Worm (Caenorhabditis elegans) whole organism, L4 larva: ENCODE measurements around the gene acr-3.

Experiments
- F10B5.3 ChIP-seq: sonication (generic microtip); optimal IDR thresholded peaks from 2 replicates; lab custom pipeline; 2016; ENCODE audit warnings: mild to moderate bottlenecking, missing genetic modification characterization, missing compliant biosample characterization
- T26A8.4 ChIP-seq: fragments of 200-800 bp; sonication (Bioruptor generic); IDR thresholded peaks from 2 replicates; pipeline ENCODE4 v1.3.6; 2022; ENCODE audit warnings: missing genetic modification characterization, missing compliant biosample characterization
- ZK337.2 ChIP-seq: fragments of 200-800 bp; sonication (Bioruptor generic); IDR thresholded peaks from 2 replicates; pipeline ENCODE4 v1.3.6; 2022; ENCODE audit warnings: missing genetic modification reagents, missing genetic modification characterization, missing compliant biosample characterization
- aha-1 ChIP-seq: fragments of 150-350 bp; peaks from one replicate; lab custom pipeline; 2014; ENCODE audit warnings: missing biosample characterization, missing genetic modification characterization
- ama-1 ChIP-seq: fragments of 150-350 bp; optimal IDR thresholded peaks from 2 replicates; lab custom pipeline; 2014; ENCODE audit warnings: inconsistent platforms, mixed read lengths
- ceh-20 ChIP-seq: fragments of 200-800 bp; sonication (Bioruptor generic); IDR thresholded peaks from 2 replicates; pipeline ENCODE4 v1.3.6; 2022; ENCODE audit warnings: missing genetic modification reagents, missing genetic modification characterization, missing compliant biosample characterization
- ceh-44 ChIP-seq: fragments of 200-800 bp; sonication (Bioruptor generic); IDR thresholded peaks from 2 replicates; pipeline ENCODE4 v1.3.6; 2022; ENCODE audit warnings: missing genetic modification reagents, missing genetic modification characterization, missing compliant biosample characterization
- ceh-82 ChIP-seq: sonication (generic microtip); optimal IDR thresholded peaks from 2 replicates; lab custom pipeline; 2017; ENCODE audit warnings: missing biosample characterization, missing genetic modification characterization
- ces-1 ChIP-seq: fragments of 150-350 bp; sonication (generic microtip); optimal IDR thresholded peaks from 4 replicates; lab custom pipeline; 2014; ENCODE audit warnings: missing biosample characterization, missing genetic modification reagents, missing genetic modification characterization
- ctbp-1 ChIP-seq: fragments of 200-800 bp; sonication (Bioruptor generic); IDR thresholded peaks from 2 replicates; pipeline ENCODE4 v1.3.6; 2022; ENCODE audit warnings: missing genetic modification reagents, missing genetic modification characterization, missing compliant biosample characterization
- daf-16 ChIP-seq, 3 experiments: sonication (generic microtip); optimal IDR thresholded peaks; 2 replicates each; lab custom pipeline; 2016 to 2017; ENCODE audit warnings: missing genetic modification characterization in 3 of 3, missing genetic modification reagents in 3 of 3, mild to moderate bottlenecking in 2 of 3, missing compliant biosample characterization in 2 of 3, missing biosample characterization in 1 of 3, moderate library complexity in 1 of 3
- dmd-6 ChIP-seq: fragments of 200-800 bp; sonication (Bioruptor generic); IDR thresholded peaks from 2 replicates; pipeline ENCODE4 v1.3.6; 2022; ENCODE audit warnings: missing genetic modification reagents, missing genetic modification characterization, missing compliant biosample characterization
- dve-1 ChIP-seq: sonication (generic microtip); optimal IDR thresholded peaks from 2 replicates; lab custom pipeline; 2017; ENCODE audit warnings: antibody characterized with exemption, mild to moderate bottlenecking, missing genetic modification characterization, missing compliant biosample characterization; ENCODE audit not compliant: insufficient read depth
- fkh-10 ChIP-seq: fragments of 150-350 bp; optimal IDR thresholded peaks from 2 replicates; lab custom pipeline; 2014; ENCODE audit warnings: missing biosample characterization, missing genetic modification reagents, missing genetic modification characterization
- gei-8 ChIP-seq: fragments of 200-800 bp; sonication (Bioruptor generic); optimal IDR thresholded peaks from 2 replicates; lab custom pipeline; 2018; ENCODE audit warnings: mild to moderate bottlenecking, missing genetic modification characterization, missing compliant biosample characterization
- hlh-11 ChIP-seq: fragments of 200-800 bp; sonication (Bioruptor generic); optimal IDR thresholded peaks from 2 replicates; lab custom pipeline; 2018; ENCODE audit warnings: mild to moderate bottlenecking, missing genetic modification characterization, missing compliant biosample characterization
- hlh-30 ChIP-seq: sonication (generic microtip); optimal IDR thresholded peaks from 2 replicates; lab custom pipeline; 2017; ENCODE audit warnings: antibody characterized with exemption, mild to moderate bottlenecking, missing genetic modification characterization, missing compliant biosample characterization; ENCODE audit not compliant: insufficient read depth
- hmg-1.1 ChIP-seq: fragments of 200-800 bp; sonication (Bioruptor generic); IDR thresholded peaks from 2 replicates; pipeline ENCODE4 v1.3.6; 2022; ENCODE audit warnings: missing genetic modification reagents, missing genetic modification characterization, missing compliant biosample characterization
- jun-1 ChIP-seq: fragments of 150-350 bp; optimal IDR thresholded peaks from 2 replicates; lab custom pipeline; 2014; ENCODE audit warnings: missing biosample characterization, missing genetic modification reagents, missing genetic modification characterization
- lin-13 ChIP-seq: fragments of 150-350 bp; optimal IDR thresholded peaks from 2 replicates; lab custom pipeline; 2014; ENCODE audit warnings: missing biosample characterization, missing genetic modification reagents, missing genetic modification characterization
- lin-29 ChIP-seq: fragments of 200-800 bp; sonication (Bioruptor generic); IDR thresholded peaks from 2 replicates; pipeline ENCODE4 v1.3.6; 2022; ENCODE audit warnings: missing genetic modification reagents, missing genetic modification characterization, missing compliant biosample characterization
- lin-38 ChIP-seq: fragments of 200-800 bp; sonication (Bioruptor generic); IDR thresholded peaks from 2 replicates; pipeline ENCODE4 v1.3.6; 2022; ENCODE audit warnings: missing genetic modification reagents, missing genetic modification characterization, missing compliant biosample characterization
- lsy-2 ChIP-seq, 2 experiments: fragments of 150-350 bp in 1 of 2; sonication (generic microtip) in 1 of 2; optimal IDR thresholded peaks; 2 replicates each; lab custom pipeline; 2014 to 2017; ENCODE audit warnings: missing biosample characterization in 2 of 2, missing genetic modification characterization in 2 of 2
- madf-9 ChIP-seq: fragments of 200-800 bp; sonication (Bioruptor generic); conservative IDR thresholded peaks from 2 replicates; pipeline ENCODE4 v1.3.6; 2022; ENCODE audit warnings: missing genetic modification reagents, missing genetic modification characterization, missing compliant biosample characterization
- mdl-1 ChIP-seq, 2 experiments: fragments of 150-350 bp in 1 of 2; sonication (generic microtip) in 1 of 2; optimal IDR thresholded peaks; 2 replicates each; lab custom pipeline; 2014 to 2017; ENCODE audit warnings: missing biosample characterization in 2 of 2, missing genetic modification characterization in 2 of 2
- mdt-29 ChIP-seq: fragments of 200-800 bp; sonication (Bioruptor generic); IDR thresholded peaks from 2 replicates; pipeline ENCODE4 v1.3.6; 2022; ENCODE audit warnings: missing genetic modification reagents, missing genetic modification characterization, missing compliant biosample characterization
- mes-2 ChIP-seq: sonication (generic microtip); optimal IDR thresholded peaks from 2 replicates; lab custom pipeline; 2016; ENCODE audit warnings: missing genotype, mild to moderate bottlenecking, missing genetic modification characterization, missing compliant biosample characterization; ENCODE audit not compliant: poor library complexity, severe bottlenecking
- mxl-2 ChIP-seq: fragments of 200-800 bp; sonication (Bioruptor generic); conservative IDR thresholded peaks from 2 replicates; pipeline ENCODE4 v1.3.6; 2022; ENCODE audit warnings: missing genetic modification reagents, missing genetic modification characterization, missing compliant biosample characterization
- nhr-25 ChIP-seq: sonication (generic microtip); optimal IDR thresholded peaks from 2 replicates; lab custom pipeline; 2017; ENCODE audit warnings: missing genetic modification characterization, mild to moderate bottlenecking, missing compliant biosample characterization, antibody characterized with exemption, moderate library complexity, borderline replicate concordance; ENCODE audit not compliant: insufficient read depth
- nhr-28 ChIP-seq: fragments of 150-350 bp; optimal IDR thresholded peaks from 2 replicates; lab custom pipeline; 2014; ENCODE audit warnings: missing biosample characterization, missing genetic modification characterization
- nhr-77 ChIP-seq: fragments of 150-350 bp; optimal IDR thresholded peaks from 2 replicates; lab custom pipeline; 2014; ENCODE audit warnings: missing biosample characterization, missing genetic modification characterization
- pha-4 ChIP-seq, 2 experiments: fragments of 150-350 bp in 1 of 2; fragments of 200-800 bp in 1 of 2; sonication (Bioruptor generic) in 1 of 2; IDR thresholded peaks in 1 of 2; optimal IDR thresholded peaks in 1 of 2; 2 replicates each; pipeline versions ENCODE4 v1.3.6 to Lab custom; 2014 to 2022; ENCODE audit warnings: missing genetic modification characterization in 2 of 2, missing genetic modification reagents in 2 of 2, missing biosample characterization in 1 of 2, missing compliant biosample characterization in 1 of 2
- php-3 ChIP-seq: fragments of 200-800 bp; sonication (Bioruptor generic); IDR thresholded peaks from 2 replicates; pipeline ENCODE4 v1.3.6; 2022; ENCODE audit warnings: missing genetic modification reagents, missing genetic modification characterization, missing compliant biosample characterization
- saeg-2 ChIP-seq: fragments of 200-800 bp; sonication (Bioruptor generic); IDR thresholded peaks from 2 replicates; pipeline ENCODE4 v1.3.6; 2022; ENCODE audit warnings: missing genetic modification reagents, missing genetic modification characterization, missing compliant biosample characterization
- snpc-1.2 ChIP-seq: fragments of 200-800 bp; sonication (Bioruptor generic); IDR thresholded peaks from 2 replicates; pipeline ENCODE4 v1.3.6; 2022; ENCODE audit warnings: missing genetic modification reagents, missing genetic modification characterization, missing compliant biosample characterization
- spr-3 ChIP-seq: fragments of 200-800 bp; sonication (Bioruptor generic); optimal IDR thresholded peaks from 2 replicates; lab custom pipeline; 2018; ENCODE audit warnings: mild to moderate bottlenecking, missing genetic modification characterization, missing compliant biosample characterization
- tra-1 ChIP-seq: fragments of 200-800 bp; sonication (Bioruptor generic); IDR thresholded peaks from 2 replicates; pipeline ENCODE4 v1.3.6; 2022; ENCODE audit warnings: missing genetic modification reagents, missing genetic modification characterization, missing compliant biosample characterization
- unc-62 ChIP-seq, 3 experiments: fragments of 150-350 bp in 1 of 3; sonication (generic microtip); optimal IDR thresholded peaks in 2 of 3; peaks in 1 of 3; 1 replicate in 1 of 3; 2 replicates in 2 of 3; lab custom pipeline; 2014 to 2017; ENCODE audit warnings: missing biosample characterization in 3 of 3, missing genetic modification characterization in 3 of 3, missing genetic modification reagents in 3 of 3, missing genotype in 1 of 3
- zag-1 ChIP-seq: fragments of 150-350 bp; optimal IDR thresholded peaks from 2 replicates; lab custom pipeline; 2014; ENCODE audit warnings: missing biosample characterization, missing genetic modification characterization
- zfp-3 ChIP-seq: fragments of 200-800 bp; sonication (Bioruptor generic); conservative IDR thresholded peaks from 2 replicates; pipeline ENCODE4 v1.3.6; 2022; ENCODE audit warnings: missing genetic modification reagents, missing genetic modification characterization, missing compliant biosample characterization
- ztf-11 ChIP-seq: fragments of 150-350 bp; optimal IDR thresholded peaks from 2 replicates; lab custom pipeline; 2014; ENCODE audit warnings: missing biosample characterization, missing genetic modification characterization

acr-3 gene

ce11 chrX:6741532-6741931, 32.2 kb downstream of the acr-3 start:
- TF ChIP-seq ama-1 (lab: Kevin White, UChicago): no peak
- no peak for TF ChIP-seq gei-8 (GFP tag; lab: Kevin White, UChicago)
- TF ChIP-seq aha-1 (tag; lab: Kevin White, UChicago): peak; percentile 89
- peak; percentile 68; the same call in 1 of the 2 replicates for TF ChIP-seq php-3 (GFP tag; lab: Robert Waterston, UW)
- no peak for TF ChIP-seq ztf-11 (tag; lab: Kevin White, UChicago)
- TF ChIP-seq fkh-10 (GFP tag; lab: Kevin White, UChicago): no peak
- 0 out of 2 replicates have a peak, but pooled peaks have one; percentile 7 for TF ChIP-seq saeg-2
- TF ChIP-seq lsy-2 (tag; optimal IDR thresholded peaks at IDR 0.05; lab: Kevin White, UChicago): peak in 1 of 2 experiments; percentile 51
- TF ChIP-seq nhr-25: peak; percentile 43
- peak; percentile 36 for TF ChIP-seq nhr-77 (tag; lab: Kevin White, UChicago)
- TF ChIP-seq jun-1 (tag; lab: Kevin White, UChicago): no peak
- TF ChIP-seq dmd-6: peak; percentile 96
- no peak for TF ChIP-seq F10B5.3 (tag; lab: Kevin White, UChicago)
- TF ChIP-seq lin-13 (GFP tag; lab: Kevin White, UChicago): peak; percentile 2
- TF ChIP-seq unc-62 (GFP tag; optimal IDR thresholded peaks at IDR 0.05 in 1 of 2; lab: Kevin White, UChicago): peak in 1 of 2 experiments; percentile 100
- TF ChIP-seq unc-62 (tag; optimal IDR thresholded peaks at IDR 0.05; lab: Kevin White, UChicago): no peak
- TF ChIP-seq lin-29 (GFP tag; lab: Robert Waterston, UW): no peak
- no peak for TF ChIP-seq snpc-1.2 (GFP tag; lab: Robert Waterston, UW)
- TF ChIP-seq ceh-44 (GFP tag; lab: Robert Waterston, UW): no peak
- no peak for TF ChIP-seq lin-38 (GFP tag; lab: Robert Waterston, UW)
- TF ChIP-seq madf-9 (GFP tag; lab: Robert Waterston, UW): no peak
- TF ChIP-seq tra-1 (GFP tag; lab: Robert Waterston, UW): peak; percentile 69
- no peak for TF ChIP-seq ces-1 (GFP tag; lab: Kevin White, UChicago)
- TF ChIP-seq mdl-1 (tag; optimal IDR thresholded peaks at IDR 0.05; lab: Kevin White, UChicago): peak in 1 of 2 experiments; percentile 70
- no peak for TF ChIP-seq ZK337.2 (GFP tag; lab: Robert Waterston, UW)
- no peak for TF ChIP-seq spr-3 (GFP tag; lab: Kevin White, UChicago)
- TF ChIP-seq ceh-20: peak; percentile 34
- TF ChIP-seq mxl-2 (GFP tag; lab: Robert Waterston, UW): peak; percentile 96
- TF ChIP-seq hmg-1.1 (GFP tag; lab: Robert Waterston, UW): no peak
- TF ChIP-seq hlh-30: peak; percentile 92
- no peak; the same call in 1 of the 2 replicates for TF ChIP-seq T26A8.4 (GFP tag; lab: Robert Waterston, UW)
- TF ChIP-seq mes-2 (tag; lab: Kevin White, UChicago): no peak
- peak; percentile 54; the same call in 1 of the 2 replicates for TF ChIP-seq zfp-3 (GFP tag; lab: Robert Waterston, UW)
- TF ChIP-seq ctbp-1 (GFP tag; lab: Robert Waterston, UW): no peak
- TF ChIP-seq hlh-11 (tag; lab: Kevin White, UChicago): no peak
- peak; percentile 75 for TF ChIP-seq dve-1 (tag; lab: Kevin White, UChicago)
- no peak for TF ChIP-seq pha-4 (GFP tag; IDR thresholded peaks at IDR 0.05; lab: Robert Waterston, UW)
- TF ChIP-seq pha-4 (tag; optimal IDR thresholded peaks at IDR 0.05; lab: Kevin White, UChicago): no peak
- peak; percentile 57 for TF ChIP-seq nhr-28 (tag; lab: Kevin White, UChicago)
- no peak for TF ChIP-seq zag-1 (tag; lab: Kevin White, UChicago)
- peak; percentile 67 for TF ChIP-seq mdt-29 (GFP tag; lab: Robert Waterston, UW)
- no peak for TF ChIP-seq ceh-82
- no peak for TF ChIP-seq daf-16 (GFP tag; optimal IDR thresholded peaks at IDR 0.05; lab: Kevin White, UChicago)
- TF ChIP-seq daf-16 (tag; optimal IDR thresholded peaks at IDR 0.05; lab: Kevin White, UChicago): peak; percentile 45
